Worm (Caenorhabditis elegans): ENCODE results near the gene Y105C5A.1272.

DNA sequence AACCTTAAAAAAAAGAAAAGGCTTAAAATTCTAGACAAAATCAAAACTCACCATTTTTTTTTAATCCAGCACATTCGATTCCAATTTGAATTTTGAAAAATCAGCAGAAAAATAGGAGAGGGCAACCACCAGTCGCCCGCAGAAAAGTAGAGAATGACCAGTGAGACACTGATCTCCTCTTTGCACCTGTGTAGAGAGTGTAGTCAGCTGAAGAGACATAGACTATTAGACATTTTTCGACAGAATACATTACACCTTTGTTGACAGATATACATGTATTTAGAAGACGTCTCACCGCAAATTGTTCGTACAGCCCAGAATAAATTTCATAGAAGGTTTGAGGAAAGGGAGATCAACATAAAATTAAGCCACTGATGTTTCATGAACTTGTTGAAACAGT is 1.5 kb downstream of the Y105C5A.1272 start:
- TF ChIP-seq pha-4 (GFP tag; IDR thresholded peaks at IDR 0.05) (no peak), pha-4 (tag; optimal IDR thresholded peaks at IDR 0.05) (no peak), lin-13 (GFP tag; optimal IDR thresholded peaks at IDR 0.05) (no peak), jun-1 (tag; optimal IDR thresholded peaks at IDR 0.05) (no peak), daf-16 (GFP tag; optimal IDR thresholded peaks at IDR 0.05) (no peak), daf-16 (tag; optimal IDR thresholded peaks at IDR 0.05) (no peak), tag-97 (GFP tag; IDR thresholded peaks at IDR 0.05) (no peak), zag-1 (tag; optimal IDR thresholded peaks at IDR 0.05) (no peak)
